Worm (Caenorhabditis elegans) whole organism, dauer: Measurements from ENCODE around the gene T07G12.2.

Experiments used
- unc-62 ChIP-seq: sonication (generic microtip); optimal IDR thresholded peaks from 2 replicates; lab custom pipeline; 2017; ENCODE audit warnings: missing biosample characterization, missing genetic modification reagents, missing genetic modification characterization

The T07G12.2 gene

DNA sequence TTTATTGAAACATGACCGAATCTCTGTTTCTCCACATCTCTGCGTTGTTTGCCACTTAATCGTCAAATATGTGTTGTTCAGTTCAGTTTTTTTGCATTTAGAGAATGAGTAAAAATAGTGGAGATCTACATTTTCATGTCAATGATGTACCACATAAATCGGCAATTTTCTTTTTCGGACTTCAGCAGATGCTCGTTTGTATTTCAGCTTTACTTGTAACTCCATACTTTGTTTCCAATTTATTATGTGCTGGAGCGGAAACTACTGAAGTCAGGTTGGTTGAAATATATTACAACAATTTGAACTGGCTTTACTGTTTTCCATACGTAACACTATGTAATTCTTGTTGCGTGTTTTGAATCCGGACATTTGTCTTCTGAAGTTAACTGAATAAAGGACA is at the start of gene T07G12.2:
TSS of gene T07G12.2 (plus strand) at position 62 of the 400 bp plus-strand sequence.
- TF ChIP-seq unc-62 (GFP tag; lab: Kevin White, UChicago), result no peak

DNA sequence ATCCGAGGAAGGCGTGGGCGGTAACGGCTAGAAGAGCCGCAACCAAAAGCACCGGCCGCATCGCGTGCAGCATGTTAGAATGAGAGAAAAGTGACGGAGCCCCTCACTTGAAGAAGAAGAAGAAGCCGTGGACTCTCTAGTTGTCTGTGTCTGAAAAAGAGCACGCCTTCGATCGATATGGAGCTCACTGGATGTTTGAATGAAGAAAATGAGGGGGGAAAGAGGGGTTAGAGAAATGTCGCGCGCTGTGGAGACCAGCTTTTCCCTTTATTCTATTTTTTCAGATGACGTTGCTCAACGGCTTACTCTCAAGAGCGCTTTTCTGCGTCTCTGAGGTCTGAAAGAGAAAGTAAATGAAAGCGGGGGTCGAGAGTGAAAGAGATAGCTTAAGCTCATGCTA is 48.8 kb upstream of the T07G12.2 start, which contains the start of gene egl-21:
TSS of gene egl-21 (minus strand) at position 150 of the 400 bp plus-strand sequence.
- no peak for TF ChIP-seq unc-62 (GFP tag; lab: Kevin White, UChicago)

DNA sequence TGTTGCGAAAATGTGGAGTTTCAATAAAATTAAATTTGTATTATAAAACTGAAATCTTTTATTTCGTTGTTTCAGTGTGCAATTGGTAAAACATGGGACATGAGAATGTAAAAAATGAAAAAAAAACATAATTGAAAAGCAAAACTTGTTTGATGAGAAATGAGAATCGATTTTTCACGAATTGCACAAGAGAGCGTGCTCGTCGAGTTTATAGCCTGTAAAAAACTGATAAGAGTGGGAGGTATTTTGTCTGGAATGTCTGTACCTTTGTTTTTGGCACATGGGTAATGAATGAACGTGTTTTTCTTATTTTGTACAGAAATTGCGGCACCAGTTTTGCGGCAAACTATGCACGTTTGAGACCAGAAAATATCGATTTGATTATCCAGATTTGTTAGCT is 47.9 kb upstream of the T07G12.2 start:
- TF ChIP-seq unc-62 (GFP tag; lab: Kevin White, UChicago), result no peak

DNA sequence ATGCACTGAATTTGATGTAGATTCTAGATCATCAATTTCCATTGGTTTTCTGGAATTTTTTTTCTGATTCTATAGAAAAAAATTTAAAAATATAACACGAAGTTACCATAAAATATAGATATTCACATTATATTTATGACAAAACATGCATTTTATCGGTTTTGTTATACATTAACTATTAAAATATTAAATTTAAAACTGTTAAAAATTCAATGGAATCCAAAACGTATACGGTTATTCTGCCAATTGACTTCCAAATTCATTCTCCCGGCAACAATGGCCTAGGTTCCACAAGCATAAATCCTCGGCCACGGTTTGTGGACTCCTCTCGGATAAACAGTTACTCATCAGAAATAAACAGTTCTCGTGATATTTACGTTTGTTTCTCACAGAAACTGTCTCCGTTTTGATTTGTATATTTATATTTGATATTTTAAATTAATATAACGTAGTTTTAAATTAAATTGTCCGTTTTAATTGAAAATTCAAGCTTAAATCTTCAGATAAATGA is 46.8 kb upstream of the T07G12.2 start, which contains the start of the genes F01D4.5 and ced-5:
TSS of gene F01D4.5 (minus strand) at position 51 of the 511 bp plus-strand sequence.
TSS of gene ced-5 (plus strand) at position 504 of the 511 bp plus-strand sequence.
- TF ChIP-seq unc-62 (GFP tag; lab: Kevin White, UChicago), result no peak

DNA sequence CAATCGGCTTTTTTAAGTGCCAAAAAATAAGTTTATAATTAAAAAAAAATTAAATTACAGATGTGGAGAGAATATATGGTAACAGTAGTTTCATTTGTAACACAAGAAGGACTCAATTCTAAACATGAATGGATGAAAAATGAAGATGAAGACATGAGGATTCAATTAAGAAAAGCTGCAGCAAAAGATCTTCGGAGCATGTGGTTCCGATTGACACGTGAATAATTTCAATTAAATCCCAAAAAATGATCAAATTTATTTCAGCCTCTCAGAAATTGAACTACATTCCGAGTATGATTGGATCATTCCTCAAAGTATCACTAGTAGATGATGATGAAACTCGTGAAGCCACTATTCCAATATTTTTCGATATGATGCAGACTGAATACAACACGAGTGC is 41.1 kb upstream of the T07G12.2 start:
- TF ChIP-seq unc-62 (GFP tag; lab: Kevin White, UChicago), result no peak

DNA sequence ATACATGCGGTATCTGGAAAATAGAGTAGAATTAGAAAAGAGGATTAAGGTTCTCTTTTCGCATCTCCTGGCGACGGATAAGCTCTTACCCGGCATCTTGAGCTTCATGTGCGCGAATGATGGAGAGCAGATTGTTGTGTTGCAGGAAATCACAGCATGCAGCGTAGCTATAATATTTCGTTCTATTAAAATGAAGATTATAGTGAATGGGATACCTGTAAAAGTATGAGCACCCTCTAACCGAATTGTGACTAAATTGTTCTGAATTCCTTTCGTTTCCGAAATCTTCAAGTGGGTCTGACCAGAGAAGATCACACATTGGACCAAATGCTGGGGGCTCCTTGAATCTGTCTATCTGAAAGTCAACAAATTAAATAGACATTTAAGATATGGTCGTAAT is 32.1 kb upstream of the T07G12.2 start:
- TF ChIP-seq unc-62 (GFP tag; lab: Kevin White, UChicago), result no peak

DNA sequence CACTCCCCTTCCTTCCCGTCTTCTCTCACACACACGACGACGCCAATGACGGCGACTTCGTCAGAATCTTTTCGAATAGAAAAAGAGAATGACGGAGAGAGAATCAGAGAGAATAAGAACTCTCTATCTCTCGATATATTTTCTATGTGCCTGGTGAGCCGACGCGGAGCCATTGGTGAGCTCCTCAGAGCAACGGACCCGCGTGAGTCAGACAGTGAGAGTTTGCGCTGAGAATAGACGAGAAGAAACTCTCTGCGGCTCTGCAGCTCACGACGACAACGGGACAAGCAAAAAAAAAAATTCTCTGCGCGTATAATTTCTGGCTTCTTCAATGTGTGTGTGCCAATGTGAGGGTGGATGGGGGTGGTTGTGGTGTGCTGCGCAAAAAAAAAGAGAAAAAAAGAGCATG is 30.6 kb upstream of the T07G12.2 start:
- no peak for TF ChIP-seq unc-62 (GFP tag; lab: Kevin White, UChicago)

DNA sequence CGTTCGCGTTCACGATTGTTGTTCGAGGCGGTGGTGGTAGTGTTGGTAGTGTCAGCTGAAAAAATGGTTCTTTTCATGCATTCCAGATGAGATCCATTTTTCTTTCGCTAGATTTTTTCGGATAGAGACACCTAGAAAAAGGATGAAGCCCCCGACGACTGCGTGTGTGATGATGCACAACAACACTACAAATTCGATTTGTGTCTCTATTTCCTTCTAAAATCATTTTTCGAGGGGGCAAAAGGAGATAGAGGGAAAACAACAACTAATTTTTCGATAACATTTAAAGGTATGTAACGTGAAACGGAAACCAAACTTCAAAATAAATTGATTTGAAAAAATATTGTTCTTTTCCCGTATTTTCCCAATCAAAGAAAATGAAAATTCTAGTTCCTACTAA is 30.0 kb upstream of the T07G12.2 start:
- no peak for TF ChIP-seq unc-62 (GFP tag; lab: Kevin White, UChicago)

DNA sequence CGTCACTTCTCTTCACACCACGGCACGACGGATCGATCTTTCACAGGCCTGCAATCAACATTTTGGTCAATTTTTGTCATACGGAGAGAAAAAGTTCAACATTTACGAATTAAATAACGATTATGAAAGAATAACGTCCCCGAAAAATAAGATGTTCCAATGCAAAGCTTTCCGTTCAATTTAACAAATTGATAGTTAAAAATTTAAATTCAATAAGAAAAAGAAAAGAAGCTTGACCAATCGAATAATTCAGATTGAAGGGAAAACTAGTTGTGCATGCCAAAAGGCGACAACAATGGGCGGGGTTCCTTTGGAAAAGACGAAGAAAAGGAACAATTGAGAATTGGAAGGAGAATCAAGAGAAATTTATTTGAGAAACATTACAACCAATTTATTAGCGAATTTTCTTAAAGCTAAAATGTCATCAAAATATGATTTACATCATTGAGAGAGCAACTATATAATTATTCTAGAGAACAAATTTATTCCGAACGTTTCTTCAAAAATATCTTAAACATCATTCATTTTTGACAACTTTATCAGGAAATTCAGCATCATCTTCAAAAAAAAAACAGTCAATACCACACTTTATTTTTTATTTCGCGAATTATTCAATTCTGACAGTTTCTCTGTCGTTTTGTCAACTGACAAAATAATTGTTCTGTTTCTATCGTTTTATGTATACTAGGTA is 28.8 kb upstream of the T07G12.2 start, which contains the start of gene tax-6:
TSS of gene tax-6 (minus strand) at position 51 of the 691 bp plus-strand sequence.
- no peak for TF ChIP-seq unc-62 (GFP tag; lab: Kevin White, UChicago)

DNA sequence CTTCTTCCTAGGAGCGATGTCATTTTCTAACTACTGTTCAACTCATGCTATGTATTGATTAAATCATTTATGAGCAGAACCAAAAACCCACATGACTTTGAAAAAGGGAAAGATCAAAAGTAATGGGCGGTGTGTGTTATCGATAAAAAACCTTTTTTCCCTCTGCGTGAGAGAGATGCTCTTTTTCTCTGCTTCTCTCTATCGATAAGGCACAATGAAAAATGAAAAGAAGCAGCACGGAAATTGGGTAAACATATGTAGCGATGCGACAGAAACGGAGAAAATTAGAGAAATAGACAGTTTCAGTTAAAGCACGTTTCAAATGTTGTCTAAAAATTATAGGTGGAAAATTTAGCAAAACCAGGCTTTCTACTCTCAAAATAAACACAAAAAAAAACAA is 28.2 kb upstream of the T07G12.2 start:
- no peak for TF ChIP-seq unc-62 (GFP tag; lab: Kevin White, UChicago)

DNA sequence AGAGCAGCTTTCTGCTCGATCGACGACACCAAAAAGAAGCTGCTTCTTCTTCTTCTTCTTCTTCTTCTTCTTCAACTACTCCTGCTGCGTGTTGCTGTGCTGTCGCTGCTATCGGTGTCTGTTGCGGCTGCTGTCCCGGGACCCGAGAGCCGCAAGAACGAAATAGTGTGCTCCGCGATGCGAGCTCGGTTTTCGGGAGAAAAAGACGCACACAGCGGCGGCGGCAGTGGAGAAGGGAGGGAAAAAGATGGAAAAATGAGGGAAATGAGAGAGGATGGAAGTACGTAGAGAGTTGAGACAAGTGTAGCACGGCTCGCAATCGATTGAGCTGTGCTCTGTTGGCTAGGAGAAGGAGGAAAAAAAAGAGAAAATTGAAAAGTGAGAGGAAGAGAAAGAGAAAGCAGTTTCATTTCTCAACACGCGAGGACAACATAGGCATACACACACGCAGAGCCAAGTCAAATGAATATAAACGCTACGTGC is 26.7 kb upstream of the T07G12.2 start:
- no peak for TF ChIP-seq unc-62 (GFP tag; lab: Kevin White, UChicago)

DNA sequence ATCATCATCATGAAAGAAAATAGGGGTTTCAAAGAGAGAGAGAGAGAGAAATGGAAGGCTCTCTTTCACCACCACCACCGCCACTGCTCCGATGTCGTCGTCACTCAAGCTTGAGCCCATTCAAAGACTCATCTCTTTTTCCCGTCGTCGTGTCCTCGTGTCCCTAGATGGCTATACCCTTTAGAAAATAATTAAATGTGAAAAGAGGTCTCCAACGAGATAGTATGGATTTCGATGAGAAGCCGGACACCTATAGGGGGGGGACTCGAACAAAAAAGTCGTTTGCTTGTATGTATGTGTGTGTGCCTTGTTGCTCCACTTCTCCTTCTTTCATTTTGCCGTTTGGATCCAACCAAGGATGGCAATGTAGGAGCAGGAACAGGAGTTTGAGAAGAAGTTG is 25.5 kb upstream of the T07G12.2 start:
- TF ChIP-seq unc-62 (GFP tag; lab: Kevin White, UChicago), result no peak

DNA sequence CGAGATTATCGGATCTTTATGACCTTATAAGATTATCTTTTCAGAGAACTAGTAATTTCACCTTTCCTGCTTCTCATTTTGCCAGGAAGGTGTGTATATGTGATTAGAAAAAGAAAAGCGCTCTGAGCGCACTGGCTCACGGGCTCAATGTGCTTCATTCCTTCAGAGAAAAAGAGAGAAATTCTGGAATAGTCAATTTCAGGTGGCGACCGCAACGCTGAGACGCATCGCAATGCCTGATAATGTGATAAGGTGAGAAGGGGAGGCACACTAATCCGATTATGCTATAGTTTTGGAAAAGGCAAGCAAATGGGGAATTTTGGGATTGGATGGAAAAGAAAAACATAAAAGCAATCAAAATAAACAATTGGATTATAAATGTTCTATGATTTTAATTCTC is 24.5 kb upstream of the T07G12.2 start:
- no peak for TF ChIP-seq unc-62 (GFP tag; lab: Kevin White, UChicago)

DNA sequence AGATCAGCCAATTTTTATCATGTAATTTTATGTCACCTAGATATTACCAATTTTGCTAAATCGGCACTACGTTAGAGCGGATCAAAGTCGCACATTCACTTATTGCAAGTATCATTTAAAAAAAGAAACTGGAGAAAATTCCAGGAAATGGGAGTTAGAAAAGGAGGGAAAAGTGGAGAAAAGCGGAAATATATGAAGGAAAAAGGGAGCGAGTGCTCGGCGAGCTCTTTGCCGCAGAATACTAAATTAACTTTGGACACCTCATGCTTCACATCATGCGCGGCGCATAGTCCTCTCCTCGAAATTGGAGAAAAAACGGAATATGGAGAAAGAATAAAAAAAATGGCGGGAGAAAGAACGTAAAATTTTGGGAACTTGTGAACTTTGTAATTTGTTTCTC is 22.9 kb upstream of the T07G12.2 start:
- no peak for TF ChIP-seq unc-62 (GFP tag; lab: Kevin White, UChicago)

DNA sequence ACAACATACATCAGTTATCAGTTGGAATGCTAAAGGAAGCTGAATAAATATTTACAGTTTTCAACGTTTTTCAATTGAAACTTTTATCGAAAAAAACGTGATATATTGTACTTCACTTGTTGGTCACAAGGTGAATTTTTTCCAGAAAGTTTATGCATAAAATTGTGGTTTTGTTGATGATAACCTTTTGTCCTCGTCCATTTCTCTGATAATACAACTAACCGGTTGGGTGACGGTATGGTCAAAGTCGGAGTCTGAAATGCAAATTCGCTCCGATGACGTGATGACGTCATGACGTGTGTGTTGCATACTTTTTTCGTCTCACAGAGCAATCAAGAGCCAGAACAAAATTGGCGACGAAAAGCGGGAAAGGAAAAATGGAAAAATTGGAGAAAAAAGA is 19.1 kb upstream of the T07G12.2 start:
- no peak for TF ChIP-seq unc-62 (GFP tag; lab: Kevin White, UChicago)

DNA sequence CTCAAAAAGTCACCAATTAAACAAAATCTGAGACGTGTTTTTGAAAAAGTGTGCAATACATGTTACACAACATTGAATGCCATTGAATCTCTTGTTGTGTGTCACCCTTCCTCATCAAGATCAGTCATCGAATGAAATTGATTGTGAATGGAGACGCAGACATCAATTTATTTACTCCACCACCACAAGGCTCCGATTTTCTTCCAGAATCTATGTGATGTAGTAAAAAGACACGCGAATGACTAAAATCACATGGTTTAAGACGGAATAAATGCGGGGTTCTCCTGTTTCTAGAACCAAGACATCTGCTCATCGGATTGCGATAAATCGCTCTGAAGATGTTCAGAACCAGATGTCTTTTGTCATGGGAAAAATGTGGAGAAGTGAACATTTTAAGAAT is 17.8 kb upstream of the T07G12.2 start:
- no peak for TF ChIP-seq unc-62 (GFP tag; lab: Kevin White, UChicago)

DNA sequence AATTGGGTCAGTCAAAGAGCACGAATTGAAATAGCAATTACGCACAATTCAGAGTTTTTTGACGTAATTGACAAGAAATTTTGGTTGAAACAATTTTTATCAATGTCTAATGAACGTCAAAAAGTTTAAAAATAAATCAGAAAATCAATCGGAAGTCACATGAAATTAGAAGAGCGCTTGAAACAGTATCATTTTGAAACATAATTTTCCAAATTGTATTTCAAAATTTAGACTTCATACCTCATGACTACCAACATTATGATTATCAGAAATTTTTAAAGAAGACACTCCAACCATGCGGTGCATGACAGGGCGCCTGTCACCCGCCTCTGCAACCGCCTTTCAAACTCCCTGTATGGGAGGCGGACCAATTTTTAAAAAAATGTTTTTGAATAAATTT is 17.2 kb upstream of the T07G12.2 start:
- TF ChIP-seq unc-62 (GFP tag; lab: Kevin White, UChicago), result no peak
